Fruit fly (Drosophila melanogaster) whole organism, wandering third instar larva: Measurements from ENCODE around the gene Alms1b.

Experiments
- Abd-B ChIP-seq: fragments of >200 bp; optimal IDR thresholded peaks from 2 replicates; lab custom pipeline; 2017; ENCODE audit warnings: missing biosample characterization, missing genetic modification characterization
- CrebA ChIP-seq: fragments of 200-800 bp; sonication (Bioruptor generic); optimal IDR thresholded peaks from 2 replicates; lab custom pipeline; 2016; ENCODE audit warnings: missing biosample characterization, mild to moderate bottlenecking, missing genetic modification characterization, borderline replicate concordance
- Hnf4 ChIP-seq: fragments of 200-800 bp; sonication (Bioruptor generic); optimal IDR thresholded peaks from 2 replicates; lab custom pipeline; 2016; ENCODE audit warnings: missing biosample characterization, mild to moderate bottlenecking, missing genetic modification characterization
- Hr78 ChIP-seq: fragments of >200 bp; optimal IDR thresholded peaks from 2 replicates; lab custom pipeline; 2017; ENCODE audit warnings: missing biosample characterization, missing genetic modification characterization
- Jra ChIP-seq: sonication (Bioruptor generic); optimal IDR thresholded peaks from 2 replicates; lab custom pipeline; 2016; ENCODE audit warnings: missing biosample characterization, missing genetic modification characterization
- Myc ChIP-seq: fragments of >200 bp; optimal IDR thresholded peaks from 2 replicates; lab custom pipeline; 2017
- Sp1 ChIP-seq: fragments of 200-800 bp; sonication (Bioruptor generic); optimal IDR thresholded peaks from 3 replicates; lab custom pipeline; 2019; ENCODE audit warnings: missing biosample characterization, mild to moderate bottlenecking, missing genetic modification characterization, moderate library complexity
- br ChIP-seq: fragments of 200-800 bp; sonication (Bioruptor generic); optimal IDR thresholded peaks from 2 replicates; lab custom pipeline; 2016; ENCODE audit warnings: missing biosample characterization, missing genetic modification characterization
- h ChIP-seq: fragments of 200-800 bp; sonication (Bioruptor generic); optimal IDR thresholded peaks from 3 replicates; lab custom pipeline; 2016; ENCODE audit warnings: missing biosample characterization, mild to moderate bottlenecking, missing genetic modification characterization
- sage ChIP-seq: fragments of 200-800 bp; sonication (Bioruptor generic); optimal IDR thresholded peaks from 2 replicates; lab custom pipeline; 2016; ENCODE audit warnings: missing biosample characterization, mild to moderate bottlenecking, missing genetic modification characterization
- usp ChIP-seq: fragments of >200 bp; optimal IDR thresholded peaks from 2 replicates; lab custom pipeline; 2017; ENCODE audit warnings: missing biosample characterization, missing genetic modification characterization

DNA sequence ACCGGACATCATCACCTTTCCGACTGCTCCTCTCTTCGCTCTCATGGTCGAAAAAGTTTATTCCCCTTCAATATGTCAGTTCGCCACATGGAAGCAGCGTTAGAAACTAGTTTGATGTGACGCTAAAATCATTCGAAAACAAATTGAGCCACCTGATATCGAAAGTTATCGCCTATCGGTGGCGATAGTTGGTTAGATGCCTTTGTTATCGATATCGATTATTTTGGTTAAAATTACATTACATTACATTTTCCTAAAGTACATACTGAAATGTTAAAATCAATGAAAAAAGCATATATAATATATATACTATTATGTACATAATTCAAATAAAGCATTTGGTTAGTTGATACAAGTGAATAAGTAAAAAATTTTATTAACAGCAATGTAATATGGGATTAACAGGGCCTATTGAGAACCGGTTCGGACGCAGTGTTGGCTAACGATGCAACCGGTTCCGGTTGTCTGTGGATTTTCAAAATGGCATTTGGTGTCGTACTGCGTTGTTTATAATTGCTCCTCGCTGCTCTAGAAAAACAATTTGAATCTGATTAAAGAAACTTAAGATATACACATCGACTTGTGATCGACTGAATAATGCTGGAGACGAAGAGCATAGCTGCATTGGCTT lies 5.2 kb upstream of the Alms1b start, which contains the start of the genes Alms1a and pon:
- TF ChIP-seq h (GFP tag; lab: Kevin White, UChicago) (no peak), Hr78 (no peak), Hnf4 (GFP tag; lab: Kevin White, UChicago) (no peak), Jra (GFP tag; lab: Kevin White, UChicago) (no peak), Abd-B (no peak), CrebA (GFP tag; lab: Kevin White, UChicago) (no peak), usp (GFP tag; lab: Kevin White, UChicago) (no peak), Sp1 (no peak), sage (peak; percentile 1), br (no peak), Myc (lab: Kevin White, UChicago) (no peak)
